Fruit fly (Drosophila melanogaster): ENCODE data around the gene nej.

Gene nej

dm6 chrX:9641184-9641772 is 45.6 kb downstream of the nej start (continued):
- peak; percentile 28 for TF ChIP-seq CG12071 (GFP tag; optimal IDR thresholded peaks at IDR 0.05)
- no peak for TF ChIP-seq Dfd (GFP tag; optimal IDR thresholded peaks at IDR 0.05)
- TF ChIP-seq Eip74EF (GFP tag; optimal IDR thresholded peaks at IDR 0.05) = peak in 1 of 2 experiments; percentile 49
- TF ChIP-seq Rfx (GFP tag; IDR thresholded peaks at IDR 0.05) = peak; percentile 79
- no peak for TF ChIP-seq C15 (GFP tag; IDR thresholded peaks at IDR 0.05)
- no peak for TF ChIP-seq CG1792 (GFP tag; optimal IDR thresholded peaks at IDR 0.05)
- TF ChIP-seq CG11696 (GFP tag; IDR thresholded peaks at IDR 0.05) = peak; percentile 89
- peak; percentile 86 for TF ChIP-seq Meics (GFP tag; optimal IDR thresholded peaks at IDR 0.05)
- TF ChIP-seq tin (GFP tag; optimal IDR thresholded peaks at IDR 0.05) = peak; percentile 6
- TF ChIP-seq odd (GFP tag; optimal IDR thresholded peaks at IDR 0.05) = peak; percentile 66
- peak; percentile 17 for TF ChIP-seq CG7786 (GFP tag; optimal IDR thresholded peaks at IDR 0.05)
- no peak for TF ChIP-seq CG14965 (GFP tag; optimal IDR thresholded peaks at IDR 0.05; ENCODE audit: borderline replicate concordance)
- TF ChIP-seq amos (GFP tag; IDR thresholded peaks at IDR 0.05; ENCODE audit: partially characterized antibody) = no peak
- peak; percentile 38; the same call in 1 of the 2 replicates for TF ChIP-seq Ravus (GFP tag; IDR thresholded peaks at IDR 0.05)
- TF ChIP-seq CG17359 (tag; optimal IDR thresholded peaks at IDR 0.05) = peak; percentile 76
- TF ChIP-seq CG14441 (GFP tag; IDR thresholded peaks at IDR 0.05) = peak; percentile 58
- peak; percentile 32; the same call in 1 of the 2 replicates for TF ChIP-seq sens-2 (GFP tag; IDR thresholded peaks at IDR 0.05)
- peak; percentile 76 for TF ChIP-seq CG9817 (tag; optimal IDR thresholded peaks at IDR 0.05)
- peak; percentile 24 for TF ChIP-seq CG6654 (GFP tag; optimal IDR thresholded peaks at IDR 0.05)
- peak; percentile 39; the same call in 1 of the 2 replicates for TF ChIP-seq CG17328 (GFP tag; IDR thresholded peaks at IDR 0.05)
- TF ChIP-seq Antp (GFP tag; optimal IDR thresholded peaks at IDR 0.05) = no peak
- TF ChIP-seq eve (GFP tag; optimal IDR thresholded peaks at IDR 0.05) = peak in 1 of 2 experiments; percentile 47
- peak; percentile 62; the same call in 2 of the 3 replicates for TF ChIP-seq sr (GFP tag; IDR thresholded peaks at IDR 0.05)
- TF ChIP-seq CG13894 (tag; optimal IDR thresholded peaks at IDR 0.05) = peak; percentile 69
- TF ChIP-seq CG15514 (GFP tag; optimal IDR thresholded peaks at IDR 0.05) = peak; percentile 57
- TF ChIP-seq mirr (GFP tag; optimal IDR thresholded peaks at IDR 0.05) = peak; percentile 10
- no peak for TF ChIP-seq CG7271 (tag; optimal IDR thresholded peaks at IDR 0.05)
- TF ChIP-seq CG2678 (tag; optimal IDR thresholded peaks at IDR 0.05) = peak; percentile 92
- TF ChIP-seq jumu (GFP tag; optimal IDR thresholded peaks at IDR 0.05) = no peak
- no peak for TF ChIP-seq maf-S (GFP tag; optimal IDR thresholded peaks at IDR 0.05)
- TF ChIP-seq CG10366 (GFP tag; IDR thresholded peaks at IDR 0.05) = peak; percentile 43; the same call in 1 of the 2 replicates
- TF ChIP-seq ase (GFP tag; IDR thresholded peaks at IDR 0.05) = peak; percentile 66; the same call in 1 of the 3 replicates
- peak; percentile 21 for TF ChIP-seq Chrac-16 (GFP tag; optimal IDR thresholded peaks at IDR 0.05)
- no peak for TF ChIP-seq tll (GFP tag; optimal IDR thresholded peaks at IDR 0.05)
- peak; percentile 66 for TF ChIP-seq Ets65A (GFP tag)
- no peak for TF ChIP-seq TFAM (GFP tag; optimal IDR thresholded peaks at IDR 0.05)
- TF ChIP-seq gce (GFP tag; IDR thresholded peaks at IDR 0.05) = no peak; the same call in 2 of the 3 replicates
- no peak for TF ChIP-seq CG8944 (GFP tag; optimal IDR thresholded peaks at IDR 0.05)
- peak; percentile 76 for TF ChIP-seq bcd (GFP tag; optimal IDR thresholded peaks at IDR 0.05)
- no peak for TF ChIP-seq z (GFP tag; IDR thresholded peaks at IDR 0.05)
- peak; percentile 4 for TF ChIP-seq slou (GFP tag; optimal IDR thresholded peaks at IDR 0.05)
- no peak for TF ChIP-seq CG32772 (GFP tag; IDR thresholded peaks at IDR 0.05)
- TF ChIP-seq NFAT (GFP tag; IDR thresholded peaks at IDR 0.05) = peak; percentile 53; the same call in 1 of the 2 replicates
- peak; percentile 88 for TF ChIP-seq CG12769 (tag; optimal IDR thresholded peaks at IDR 0.05)
- TF ChIP-seq CG3995 (GFP tag; optimal IDR thresholded peaks at IDR 0.05) = peak; percentile 21
- TF ChIP-seq CG31224 (GFP tag; IDR thresholded peaks at IDR 0.05) = peak; percentile 59
- peak; percentile 69 for TF ChIP-seq CG3847 (GFP tag; IDR thresholded peaks at IDR 0.05)
- peak; percentile 28; the same call in 2 of the 3 replicates for TF ChIP-seq B-H1 (GFP tag; IDR thresholded peaks at IDR 0.05)
- TF ChIP-seq gem (tag; optimal IDR thresholded peaks at IDR 0.05) = peak; percentile 88
- TF ChIP-seq Abd-B (GFP tag; optimal IDR thresholded peaks at IDR 0.05) = peak; percentile 28

Measured in whole organism, embryonic.